Worm (Caenorhabditis elegans): ENCODE results near the gene madd-2.

The madd-2 gene

ce11 chrV:1235355-1235754 is at the start of gene madd-2:
TSS of gene madd-2 (minus strand) at chrV:1235455.
- TF ChIP-seq unc-130 (GFP tag; optimal IDR thresholded peaks at IDR 0.05) = no peak
- no peak for TF ChIP-seq nhr-48 (tag; optimal IDR thresholded peaks at IDR 0.05)
- TF ChIP-seq ceh-32 (tag; optimal IDR thresholded peaks at IDR 0.05; ENCODE audit: poor library complexity) = no peak
- no peak for TF ChIP-seq nhr-76 (tag; optimal IDR thresholded peaks at IDR 0.05)
- TF ChIP-seq zfp-3 (GFP tag; conservative IDR thresholded peaks at IDR 0.05) = no peak
- TF ChIP-seq F10B5.3 (tag; optimal IDR thresholded peaks at IDR 0.05) = no peak
- TF ChIP-seq aly-2 (tag; optimal IDR thresholded peaks at IDR 0.05) = no peak
- no peak for TF ChIP-seq nhr-6 (tag; optimal IDR thresholded peaks at IDR 0.05)
- TF ChIP-seq ama-1 (optimal IDR thresholded peaks at IDR 0.05) = no peak
- no peak for TF ChIP-seq daf-19 (GFP tag; conservative IDR thresholded peaks at IDR 0.05)
- no peak for TF ChIP-seq spr-3 (GFP tag; optimal IDR thresholded peaks at IDR 0.05)
- TF ChIP-seq hlh-11 (tag; optimal IDR thresholded peaks at IDR 0.05) = no peak
- TF ChIP-seq Y75B8A.6 (GFP tag; IDR thresholded peaks at IDR 0.05) = no peak
- TF ChIP-seq nhr-102 (tag; optimal IDR thresholded peaks at IDR 0.05) = no peak
- no peak for TF ChIP-seq nhr-237 (tag; optimal IDR thresholded peaks at IDR 0.05)
- TF ChIP-seq mdt-29 (GFP tag; IDR thresholded peaks at IDR 0.05) = no peak
- no peak for TF ChIP-seq php-3 (GFP tag; IDR thresholded peaks at IDR 0.05)

- TF ChIP-seq mdt-29 (GFP tag; IDR thresholded peaks at IDR 0.05) (peak; percentile 68), lin-13 (GFP tag; optimal IDR thresholded peaks at IDR 0.05) (no peak)
Observed at ce11 chrV:1278529-1278928, 43.3 kb upstream of the madd-2 start.

ce11 chrV:1277926-1278325 is 42.7 kb upstream of the madd-2 start:
- TF ChIP-seq madf-5 (GFP tag; IDR thresholded peaks at IDR 0.05) = no peak
- no peak for TF ChIP-seq skn-1 (tag; optimal IDR thresholded peaks at IDR 0.05)
- no peak for TF ChIP-seq lin-13 (GFP tag; optimal IDR thresholded peaks at IDR 0.05)
- peak; percentile 73 for TF ChIP-seq aha-1 (tag)
- no peak for TF ChIP-seq nhr-237 (tag; optimal IDR thresholded peaks at IDR 0.05)
- TF ChIP-seq duxl-1 (tag; optimal IDR thresholded peaks at IDR 0.05; ENCODE audit: poor library complexity) = no peak
- TF ChIP-seq nhr-111 (GFP tag; optimal IDR thresholded peaks at IDR 0.05) = no peak

- TF ChIP-seq arid-1 (GFP tag; conservative IDR thresholded peaks at IDR 0.05) (no peak), ceh-44 (GFP tag; IDR thresholded peaks at IDR 0.05) (no peak), ZK546.5 (tag; optimal IDR thresholded peaks at IDR 0.05) (no peak), saeg-2 (GFP tag; IDR thresholded peaks at IDR 0.05) (no peak), aha-1 (tag) (peak; percentile 12)
Observed at ce11 chrV:1275924-1276323, 40.7 kb upstream of the madd-2 start, which contains the start of gene Y75B7B.2. TSS of gene Y75B7B.2 (minus strand) at chrV:1276024.

ce11 chrV:1270611-1271010 is 35.4 kb upstream of the madd-2 start, which contains the start of gene Y75B7B.1:
TSS of gene Y75B7B.1 (plus strand) at chrV:1270911.
- no peak for TF ChIP-seq lin-29 (GFP tag; IDR thresholded peaks at IDR 0.05)
- no peak for TF ChIP-seq lin-39 (tag; optimal IDR thresholded peaks at IDR 0.05)
- no peak for TF ChIP-seq dmd-8 (GFP tag; IDR thresholded peaks at IDR 0.05)
- no peak for TF ChIP-seq egl-43 (GFP tag; IDR thresholded peaks at IDR 0.05)
- TF ChIP-seq tag-97 (GFP tag; IDR thresholded peaks at IDR 0.05) = no peak
- TF ChIP-seq nhr-6 (tag; optimal IDR thresholded peaks at IDR 0.05) = no peak
- no peak for TF ChIP-seq arid-1 (GFP tag; conservative IDR thresholded peaks at IDR 0.05)
- TF ChIP-seq ZK546.5 (tag; optimal IDR thresholded peaks at IDR 0.05) = no peak

- peak in 1 of 2 experiments; percentile 68 for TF ChIP-seq unc-62 (GFP tag; optimal IDR thresholded peaks at IDR 0.05 in 1 of 2)
- no peak for TF ChIP-seq unc-62 (tag; optimal IDR thresholded peaks at IDR 0.05)
- TF ChIP-seq hlh-30 (tag; optimal IDR thresholded peaks at IDR 0.05; ENCODE audit: insufficient read depth) = no peak
Observed at ce11 chrV:1266540-1266939, 31.3 kb upstream of the madd-2 start.
